Fruit fly (Drosophila melanogaster) whole organism, embryonic: ENCODE results near the gene CG31743.
A peak's percentile ranks its signal among the peaks of the same experiment; 100 is the strongest.

ENCODE experiments used
- CG10654 ChIP-seq: fragments of 200-800 bp; sonication (Bioruptor generic); optimal IDR thresholded peaks from 2 replicates; lab custom pipeline; 2016; ENCODE audit warnings: missing biosample characterization, missing genetic modification characterization
- CG11504 ChIP-seq: fragments of 200-800 bp; sonication (Bioruptor generic); optimal IDR thresholded peaks from 3 replicates; lab custom pipeline; 2019; ENCODE audit warnings: missing biosample characterization, mild to moderate bottlenecking, missing genetic modification characterization, moderate library complexity
- CG13775 ChIP-seq: fragments of 200-800 bp; sonication (Bioruptor generic); optimal IDR thresholded peaks from 3 replicates; lab custom pipeline; 2017; ENCODE audit warnings: missing biosample characterization, mild to moderate bottlenecking, missing genetic modification characterization
- CG15011 ChIP-seq: fragments of 200-800 bp; sonication (Bioruptor generic); optimal IDR thresholded peaks from 3 replicates; lab custom pipeline; 2018; ENCODE audit warnings: missing biosample characterization, mild to moderate bottlenecking, missing genetic modification characterization
- CG15269 ChIP-seq: fragments of 200-800 bp; sonication (Bioruptor generic); optimal IDR thresholded peaks from 2 replicates; lab custom pipeline; 2018; ENCODE audit warnings: missing biosample characterization, mild to moderate bottlenecking, missing genetic modification characterization, moderate library complexity
- CG15479 ChIP-seq: fragments of 200-800 bp; sonication (Bioruptor generic); optimal IDR thresholded peaks from 3 replicates; lab custom pipeline; 2019; ENCODE audit warnings: missing biosample characterization, mild to moderate bottlenecking, missing genetic modification characterization, moderate library complexity
- CG15696 ChIP-seq: fragments of 200-800 bp; sonication (Bioruptor generic); optimal IDR thresholded peaks from 2 replicates; lab custom pipeline; 2019; ENCODE audit warnings: missing biosample characterization, mild to moderate bottlenecking, missing genetic modification characterization, moderate library complexity
- CG1647 ChIP-seq: fragments of 200-800 bp; sonication (Bioruptor generic); optimal IDR thresholded peaks from 3 replicates; lab custom pipeline; 2016; ENCODE audit warnings: missing biosample characterization, missing genetic modification characterization
- CG16863 ChIP-seq: fragments of 200-800 bp; sonication (Bioruptor generic); optimal IDR thresholded peaks from 3 replicates; lab custom pipeline; 2016; ENCODE audit warnings: missing biosample characterization, missing genetic modification characterization
- CG2129 ChIP-seq: fragments of 200-800 bp; sonication (Bioruptor generic); IDR thresholded peaks from 2 replicates; pipeline ENCODE4 v1.3.6; 2022; ENCODE audit warnings: missing biosample characterization, missing genetic modification characterization; ENCODE audit not compliant: partially characterized antibody
- CG30403 ChIP-seq: fragments of 200-800 bp; sonication (Bioruptor generic); optimal IDR thresholded peaks from 3 replicates; lab custom pipeline; 2016; ENCODE audit warnings: missing biosample characterization, missing genetic modification characterization
- CG32767 ChIP-seq: fragments of 200-800 bp; sonication (Bioruptor generic); IDR thresholded peaks from 2 replicates; pipeline ENCODE4 v1.3.6; 2022; ENCODE audit warnings: missing biosample characterization, missing genetic modification characterization
- CG34224 ChIP-seq: fragments of 200-800 bp; sonication (Bioruptor generic); IDR thresholded peaks from 3 replicates; pipeline ENCODE4 v1.3.6; 2022; ENCODE audit warnings: missing biosample characterization, missing genetic modification characterization; ENCODE audit not compliant: partially characterized antibody
- CG4424 ChIP-seq: fragments of 200-800 bp; sonication (Bioruptor generic); optimal IDR thresholded peaks from 3 replicates; lab custom pipeline; 2016; ENCODE audit warnings: missing biosample characterization, missing genetic modification characterization
- CG8388 ChIP-seq: fragments of 200-800 bp; sonication (Bioruptor generic); optimal IDR thresholded peaks from 2 replicates; lab custom pipeline; 2019; ENCODE audit warnings: missing biosample characterization, mild to moderate bottlenecking, missing genetic modification characterization, moderate library complexity
- CTCF ChIP-seq: fragments of 200-800 bp; sonication (Bioruptor generic); optimal IDR thresholded peaks from 2 replicates; lab custom pipeline; 2017; ENCODE audit warnings: missing biosample characterization, mild to moderate bottlenecking, missing genetic modification characterization, moderate library complexity
- E2f1 ChIP-seq: fragments of 200-800 bp; sonication (Bioruptor generic); IDR thresholded peaks from 2 replicates; pipeline ENCODE4 v1.3.6; 2022; ENCODE audit warnings: missing biosample characterization, missing genetic modification characterization
- Fer1 ChIP-seq: fragments of 200-800 bp; sonication (Bioruptor generic); optimal IDR thresholded peaks from 2 replicates; lab custom pipeline; 2017; ENCODE audit warnings: missing biosample characterization, mild to moderate bottlenecking, missing genetic modification characterization
- Lpt ChIP-seq: fragments of >200 bp; optimal IDR thresholded peaks from 2 replicates; lab custom pipeline; 2018; ENCODE audit warnings: missing biosample characterization, missing genetic modification characterization
- Myb ChIP-seq: fragments of 200-800 bp; sonication (Bioruptor generic); optimal IDR thresholded peaks from 2 replicates; lab custom pipeline; 2016; ENCODE audit warnings: missing biosample characterization, missing genetic modification characterization
- NC2β ChIP-seq: fragments of 200-800 bp; sonication (Bioruptor generic); optimal IDR thresholded peaks from 2 replicates; lab custom pipeline; 2016; ENCODE audit warnings: missing biosample characterization, missing genetic modification characterization
- Nf-YC ChIP-seq: fragments of 200-800 bp; optimal IDR thresholded peaks from 3 replicates; lab custom pipeline; 2019; ENCODE audit warnings: missing biosample characterization, mild to moderate bottlenecking, missing genetic modification characterization, moderate library complexity
- Sox100B ChIP-seq: fragments of 200-800 bp; sonication (Bioruptor generic); optimal IDR thresholded peaks from 3 replicates; lab custom pipeline; 2018; ENCODE audit warnings: missing biosample characterization, mild to moderate bottlenecking, missing genetic modification characterization
- Trl ChIP-seq, 3 experiments: fragments of >200 bp in 2 of 3; fragments of 200-800 bp in 1 of 3; sonication (Bioruptor generic) in 1 of 3; optimal IDR thresholded peaks; 2 replicates in 1 of 3; 3 replicates in 2 of 3; lab custom pipeline; 2016 to 2017; ENCODE audit warnings: missing biosample characterization in 1 of 3, missing genetic modification characterization in 1 of 3
- Usf ChIP-seq: fragments of 200-800 bp; sonication (Bioruptor generic); optimal IDR thresholded peaks from 2 replicates; lab custom pipeline; 2017; ENCODE audit warnings: missing genotype, missing biosample characterization, missing genetic modification characterization
- Xrp1 ChIP-seq: fragments of 200-800 bp; sonication (Bioruptor generic); IDR thresholded peaks from 2 replicates; pipeline ENCODE4 v1.3.6; 2022; ENCODE audit warnings: missing biosample characterization, missing genetic modification characterization
- ap ChIP-seq: fragments of 200-800 bp; sonication (Bioruptor generic); IDR thresholded peaks from 2 replicates; pipeline ENCODE4 v1.3.6; 2022; ENCODE audit warnings: missing biosample characterization, missing genetic modification characterization
- ase ChIP-seq: fragments of 200-800 bp; sonication (Bioruptor generic); IDR thresholded peaks from 3 replicates; pipeline ENCODE4 v1.3.6; 2022; ENCODE audit warnings: missing biosample characterization, missing genetic modification characterization
- ato ChIP-seq: fragments of 200-800 bp; sonication (Bioruptor generic); IDR thresholded peaks from 2 replicates; pipeline ENCODE4 v1.3.6; 2022; ENCODE audit warnings: missing biosample characterization, missing genetic modification characterization; ENCODE audit not compliant: partially characterized antibody
- chm ChIP-seq: fragments of 200-800 bp; sonication (Bioruptor generic); IDR thresholded peaks from 2 replicates; pipeline ENCODE4 v1.3.6; 2022; ENCODE audit warnings: missing biosample characterization, missing genetic modification characterization
- crp ChIP-seq, 2 experiments: fragments of 200-800 bp; sonication (Bioruptor generic); optimal IDR thresholded peaks; 2 replicates in 1 of 2; 3 replicates in 1 of 2; lab custom pipeline; 2017; ENCODE audit warnings: missing biosample characterization in 2 of 2, missing genetic modification characterization in 2 of 2, mild to moderate bottlenecking in 1 of 2, moderate library complexity in 1 of 2
- dati ChIP-seq: fragments of 200-800 bp; sonication (Bioruptor generic); IDR thresholded peaks from 2 replicates; pipeline ENCODE4 v1.3.6; 2022; ENCODE audit warnings: missing biosample characterization, missing genetic modification characterization
- dm ChIP-seq: fragments of 200-800 bp; sonication (Bioruptor generic); optimal IDR thresholded peaks from 3 replicates; lab custom pipeline; 2016; ENCODE audit warnings: missing biosample characterization, missing genetic modification characterization
- en ChIP-seq: fragments of 200-800 bp; sonication (Bioruptor generic); optimal IDR thresholded peaks from 2 replicates; lab custom pipeline; 2016; ENCODE audit warnings: missing biosample characterization, missing genetic modification characterization
- fd3F ChIP-seq: fragments of 200-800 bp; sonication (Bioruptor generic); optimal IDR thresholded peaks from 2 replicates; lab custom pipeline; 2018; ENCODE audit warnings: missing biosample characterization, mild to moderate bottlenecking, missing genetic modification characterization, moderate library complexity
- gcm2 ChIP-seq: fragments of 200-800 bp; sonication (Bioruptor generic); optimal IDR thresholded peaks from 2 replicates; lab custom pipeline; 2016; ENCODE audit warnings: missing biosample characterization, missing genetic modification characterization
- h ChIP-seq: fragments of >200 bp; optimal IDR thresholded peaks from 2 replicates; lab custom pipeline; 2017
- her ChIP-seq: fragments of 200-800 bp; sonication (Bioruptor generic); optimal IDR thresholded peaks from 2 replicates; lab custom pipeline; 2016; ENCODE audit warnings: missing biosample characterization, missing genetic modification characterization
- inv ChIP-seq: fragments of 200-800 bp; sonication (Bioruptor generic); IDR thresholded peaks from 2 replicates; pipeline ENCODE4 v1.3.6; 2022; ENCODE audit warnings: missing biosample characterization, missing genetic modification characterization; ENCODE audit not compliant: partially characterized antibody
- ken ChIP-seq: fragments of 200-800 bp; sonication (Bioruptor generic); IDR thresholded peaks from 3 replicates; pipeline ENCODE4 v1.3.6; 2022; ENCODE audit warnings: missing biosample characterization, missing genetic modification characterization
- kni ChIP-seq: fragments of 200-800 bp; sonication (Bioruptor generic); optimal IDR thresholded peaks from 3 replicates; lab custom pipeline; 2017; ENCODE audit warnings: mild to moderate bottlenecking, missing biosample characterization, missing genetic modification reagents, missing genetic modification characterization
- luna ChIP-seq: fragments of 200-800 bp; sonication (Bioruptor generic); optimal IDR thresholded peaks from 2 replicates; lab custom pipeline; 2016; ENCODE audit warnings: missing biosample characterization, missing genetic modification characterization
- nau ChIP-seq: fragments of 200-800 bp; sonication (Bioruptor generic); optimal IDR thresholded peaks from 3 replicates; lab custom pipeline; 2017; ENCODE audit warnings: missing biosample characterization, mild to moderate bottlenecking, missing genetic modification characterization, missing genetic modification reagents
- oc ChIP-seq: fragments of 200-800 bp; sonication (Bioruptor generic); optimal IDR thresholded peaks from 2 replicates; lab custom pipeline; 2018; ENCODE audit warnings: missing biosample characterization, mild to moderate bottlenecking, missing genetic modification characterization, moderate library complexity
- otp ChIP-seq: fragments of 200-800 bp; sonication (Bioruptor generic); IDR thresholded peaks from 3 replicates; pipeline ENCODE4, ENCODE4 v1.3.6; 2022; ENCODE audit warnings: missing biosample characterization, missing genetic modification characterization
- phol ChIP-seq: fragments of 200-800 bp; sonication (Bioruptor generic); optimal IDR thresholded peaks from 3 replicates; lab custom pipeline; 2018; ENCODE audit warnings: missing biosample characterization, mild to moderate bottlenecking, missing genetic modification characterization, moderate library complexity
- psq ChIP-seq: fragments of 200-800 bp; sonication (Bioruptor generic); optimal IDR thresholded peaks from 2 replicates; lab custom pipeline; 2017; ENCODE audit warnings: missing biosample characterization, missing genetic modification characterization
- sens ChIP-seq: fragments of 200-800 bp; sonication (Bioruptor generic); peaks from one replicate; lab custom pipeline; 2016; ENCODE audit warnings: missing biosample characterization, missing genetic modification characterization
- stwl ChIP-seq: fragments of 200-800 bp; sonication (Bioruptor generic); optimal IDR thresholded peaks from 3 replicates; lab custom pipeline; 2018; ENCODE audit warnings: missing biosample characterization, mild to moderate bottlenecking, missing genetic modification characterization, moderate library complexity
- sug ChIP-seq: fragments of 200-800 bp; optimal IDR thresholded peaks from 2 replicates; lab custom pipeline; 2019; ENCODE audit warnings: missing biosample characterization, mild to moderate bottlenecking, missing genetic modification characterization, moderate library complexity
- trem ChIP-seq: fragments of 200-800 bp; optimal IDR thresholded peaks from 3 replicates; lab custom pipeline; 2019; ENCODE audit warnings: missing biosample characterization, mild to moderate bottlenecking, missing genetic modification characterization, moderate library complexity
- trh ChIP-seq: fragments of 200-800 bp; sonication (Bioruptor generic); optimal IDR thresholded peaks from 2 replicates; lab custom pipeline; 2016; ENCODE audit warnings: missing biosample characterization, missing genetic modification characterization
- vnd ChIP-seq: fragments of 200-800 bp; sonication (Bioruptor generic); IDR thresholded peaks from 3 replicates; pipeline ENCODE4 v1.3.6; 2022; ENCODE audit warnings: missing biosample characterization, missing genetic modification characterization; ENCODE audit not compliant: partially characterized antibody

The CG31743 gene

DNA sequence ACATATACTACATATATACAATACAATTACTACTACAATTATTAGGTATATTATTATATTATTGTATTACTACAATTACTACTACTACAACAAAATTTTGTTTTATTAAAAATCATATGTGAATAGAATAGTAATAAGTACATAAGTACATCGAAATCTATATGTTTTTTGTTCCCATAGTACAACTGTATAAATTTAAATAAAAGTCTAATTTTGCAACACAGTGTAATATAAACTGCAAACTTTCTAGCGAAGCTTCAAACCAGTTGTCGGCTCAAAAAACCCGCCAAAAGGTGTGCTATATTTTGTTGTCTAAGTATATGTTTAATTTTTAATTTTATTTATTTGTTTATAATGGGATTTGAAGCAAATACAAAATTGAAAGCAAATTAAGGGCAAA lies 19.8 kb upstream of the CG31743 start (continued):
- TF ChIP-seq Lpt (no peak), fd3F (GFP tag; lab: Kevin White, UChicago) (no peak), Sox100B (no peak), dati (no peak), psq (GFP tag; lab: Kevin White, UChicago) (no peak), CG15269 (tag; lab: Kevin White, UChicago) (peak; percentile 9), ken (GFP tag; lab: Robert Waterston, UW) (no peak), her (GFP tag; lab: Kevin White, UChicago) (no peak), otp (no peak), sens (GFP tag; lab: Kevin White, UChicago) (peak; percentile 40), en (GFP tag; lab: Kevin White, UChicago) (no peak), ase (GFP tag; lab: Robert Waterston, UW) (no peak), inv (GFP tag; lab: Robert Waterston, UW) (no peak), CG30403 (GFP tag; lab: Kevin White, UChicago) (no peak), CG16863 (no peak), chm (GFP tag; lab: Robert Waterston, UW) (no peak), vnd (GFP tag; lab: Robert Waterston, UW) (no peak), CG32767 (no peak), luna (no peak), dm (GFP tag; lab: Kevin White, UChicago) (no peak), CG11504 (tag; lab: Kevin White, UChicago) (peak; percentile 45), sug (tag; lab: Kevin White, UChicago) (no peak), phol (tag; lab: Kevin White, UChicago) (peak; percentile 29), Usf (GFP tag; lab: Kevin White, UChicago) (no peak), NC2β (GFP tag; lab: Kevin White, UChicago) (no peak), trem (tag; lab: Kevin White, UChicago) (peak; percentile 20), CG15011 (no peak), CG13775 (GFP tag; lab: Kevin White, UChicago) (no peak), CG4424 (GFP tag; lab: Kevin White, UChicago) (no peak), CG1647 (GFP tag; lab: Kevin White, UChicago) (no peak), CTCF (peak; percentile 20), CG34224 (GFP tag; lab: Robert Waterston, UW) (no peak), ato (no peak), E2f1 (GFP tag; lab: Robert Waterston, UW) (no peak), nau (GFP tag; lab: Kevin White, UChicago) (no peak), stwl (peak; percentile 16), Fer1 (no peak), CG8388 (GFP tag; lab: Kevin White, UChicago) (peak; percentile 36), CG15479 (no peak), trh (GFP tag; lab: Kevin White, UChicago) (no peak), oc (tag; lab: Kevin White, UChicago) (no peak), Xrp1 (GFP tag; lab: Robert Waterston, UW) (no peak), CG15696 (no peak), Trl (optimal IDR thresholded peaks at IDR 0.05; lab: Kevin White, UChicago) (no peak), Trl (GFP tag; optimal IDR thresholded peaks at IDR 0.05; lab: Kevin White, UChicago) (no peak), CG10654 (GFP tag; lab: Kevin White, UChicago) (no peak), Nf-YC (tag; lab: Kevin White, UChicago) (no peak), crp (GFP tag; optimal IDR thresholded peaks at IDR 0.05; lab: Kevin White, UChicago) (no peak), CG2129 (GFP tag; lab: Robert Waterston, UW) (no peak), gcm2 (GFP tag; lab: Kevin White, UChicago) (no peak), kni (GFP tag; lab: Kevin White, UChicago) (no peak), ap (GFP tag; lab: Robert Waterston, UW) (no peak), Myb (GFP tag; lab: Kevin White, UChicago) (no peak), h (no peak)
